Worm (Caenorhabditis elegans): ENCODE measurements around the gene tps-1.

The tps-1 gene

DNA sequence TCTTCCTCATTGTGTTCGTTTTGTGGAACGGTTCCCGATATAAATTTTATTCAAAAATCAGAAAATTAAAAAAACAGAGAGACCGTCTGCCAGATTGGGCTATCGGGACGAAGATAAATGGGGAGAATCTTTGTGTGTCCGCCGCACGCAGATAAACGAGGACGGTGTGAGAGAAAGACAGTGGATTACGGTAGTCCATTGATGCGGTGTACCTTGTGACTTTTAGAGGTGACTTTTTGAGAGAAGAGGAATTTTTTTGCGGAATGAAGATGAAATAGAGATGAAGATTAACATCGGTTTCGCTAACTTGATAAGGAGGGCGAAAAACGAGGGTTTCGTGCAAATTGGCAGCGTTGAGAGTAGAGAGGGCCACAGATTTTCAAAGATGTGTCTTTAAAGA is 46.6 kb downstream of the tps-1 start:
- TF ChIP-seq C16A3.4 (tag; optimal IDR thresholded peaks at IDR 0.05) (no peak), mdl-1 (tag; optimal IDR thresholded peaks at IDR 0.05) (peak in 1 of 2 experiments; percentile 65), nhr-84 (tag; optimal IDR thresholded peaks at IDR 0.05) (no peak), lin-13 (GFP tag; optimal IDR thresholded peaks at IDR 0.05) (peak; percentile 40), blmp-1 (tag; optimal IDR thresholded peaks at IDR 0.05) (peak; percentile 91), unc-130 (tag; optimal IDR thresholded peaks at IDR 0.05) (peak; percentile 25), snu-23 (GFP tag; optimal IDR thresholded peaks at IDR 0.05) (peak; percentile 72), ets-5 (GFP tag; IDR thresholded peaks at IDR 0.05) (no peak), nhr-71 (tag; optimal IDR thresholded peaks at IDR 0.05) (peak; percentile 77), nhr-19 (GFP tag; conservative IDR thresholded peaks at IDR 0.05) (peak; percentile 48), lin-14 (GFP tag; optimal IDR thresholded peaks at IDR 0.05) (peak; percentile 81), ceh-63 (GFP tag; optimal IDR thresholded peaks at IDR 0.05) (no peak), grh-1 (GFP tag; IDR thresholded peaks at IDR 0.05) (peak; percentile 46; the same call in 1 of the 2 replicates), nhr-47 (tag; optimal IDR thresholded peaks at IDR 0.05) (peak; percentile 45), lin-35 (GFP tag; optimal IDR thresholded peaks at IDR 0.05) (peak in 1 of 2 experiments; percentile 41), nhr-90 (tag; optimal IDR thresholded peaks at IDR 0.05; ENCODE audit: poor library complexity) (peak; percentile 68), egl-27 (tag; optimal IDR thresholded peaks at IDR 0.05) (no peak), pqm-1 (tag; optimal IDR thresholded peaks at IDR 0.05) (no peak), elt-3 (tag; optimal IDR thresholded peaks at IDR 0.05) (peak in 3 of 6 experiments; percentile 26 to 93 (median 59)), nhr-12 (tag; optimal IDR thresholded peaks at IDR 0.05) (no peak), irx-1 (tag; optimal IDR thresholded peaks at IDR 0.05) (peak; percentile 67), efl-3 (GFP tag; optimal IDR thresholded peaks at IDR 0.05) (peak; percentile 10), lsy-2 (tag; optimal IDR thresholded peaks at IDR 0.05) (peak; percentile 70 to 93), nhr-20 (tag; optimal IDR thresholded peaks at IDR 0.05) (peak; percentile 87), nhr-85 (tag) (peak; percentile 96), lir-3 (tag; optimal IDR thresholded peaks at IDR 0.05; ENCODE audit: poor library complexity) (no peak), sptf-1 (tag; optimal IDR thresholded peaks at IDR 0.05) (no peak), tbx-2 (tag; optimal IDR thresholded peaks at IDR 0.05) (peak; percentile 48), mep-1 (tag; optimal IDR thresholded peaks at IDR 0.05) (peak; percentile 47)

- TF ChIP-seq isw-1 (GFP tag; IDR thresholded peaks at IDR 0.05), result no peak
- TF ChIP-seq lir-3 (tag; optimal IDR thresholded peaks at IDR 0.05; ENCODE audit: poor library complexity), result no peak
- TF ChIP-seq sup-37 (GFP tag; optimal IDR thresholded peaks at IDR 0.05), result no peak
- no peak for TF ChIP-seq nhr-237 (tag; optimal IDR thresholded peaks at IDR 0.05)
- TF ChIP-seq C34B4.2 (tag; optimal IDR thresholded peaks at IDR 0.05), result no peak
- TF ChIP-seq hpl-2 (GFP tag; optimal IDR thresholded peaks at IDR 0.05), result no peak
- no peak for TF ChIP-seq tlp-1 (tag; optimal IDR thresholded peaks at IDR 0.05)
- TF ChIP-seq lsy-2 (tag; optimal IDR thresholded peaks at IDR 0.05), result peak in 1 of 2 experiments; percentile 44
- no peak for TF ChIP-seq ceh-8 (GFP tag; optimal IDR thresholded peaks at IDR 0.05)
- no peak for TF ChIP-seq pax-3 (tag; optimal IDR thresholded peaks at IDR 0.05)
- no peak for TF ChIP-seq zip-4 (GFP tag; optimal IDR thresholded peaks at IDR 0.05)
- peak; percentile 14 for TF ChIP-seq nhr-90 (tag; optimal IDR thresholded peaks at IDR 0.05; ENCODE audit: poor library complexity)
- TF ChIP-seq vab-15 (tag; optimal IDR thresholded peaks at IDR 0.05), result no peak
- TF ChIP-seq C04F5.9 (tag; optimal IDR thresholded peaks at IDR 0.05), result no peak
- peak; percentile 22 for TF ChIP-seq lin-14 (GFP tag; optimal IDR thresholded peaks at IDR 0.05)
- peak in 1 of 2 experiments; percentile 22 for TF ChIP-seq lin-35 (GFP tag; optimal IDR thresholded peaks at IDR 0.05)
- no peak for TF ChIP-seq ama-1 (optimal IDR thresholded peaks at IDR 0.05)
- TF ChIP-seq egl-13 (tag; optimal IDR thresholded peaks at IDR 0.05), result no peak
- no peak for TF ChIP-seq pqm-1 (tag; optimal IDR thresholded peaks at IDR 0.05)
- TF ChIP-seq dpl-1 (GFP tag; optimal IDR thresholded peaks at IDR 0.05), result no peak
- TF ChIP-seq egl-27 (tag; optimal IDR thresholded peaks at IDR 0.05), result no peak
- no peak for TF ChIP-seq elt-2 (tag; optimal IDR thresholded peaks at IDR 0.05)
- TF ChIP-seq efl-1 (optimal IDR thresholded peaks at IDR 0.05), result no peak
- no peak for TF ChIP-seq efl-1 (GFP tag; optimal IDR thresholded peaks at IDR 0.05 in 1 of 2)
- no peak for TF ChIP-seq dsc-1 (tag; optimal IDR thresholded peaks at IDR 0.05)
- no peak for TF ChIP-seq fkh-10 (GFP tag; optimal IDR thresholded peaks at IDR 0.05)
- TF ChIP-seq fkh-4 (tag; optimal IDR thresholded peaks at IDR 0.05; ENCODE audit: borderline replicate concordance), result no peak
- peak; percentile 94 for TF ChIP-seq nhr-85 (tag)
- no peak for TF ChIP-seq tbx-2 (tag; optimal IDR thresholded peaks at IDR 0.05)
- no peak for TF ChIP-seq nhr-47 (tag; optimal IDR thresholded peaks at IDR 0.05)
- TF ChIP-seq skn-1 (tag; optimal IDR thresholded peaks at IDR 0.05), result no peak
- no peak for TF ChIP-seq ceh-82 (tag; optimal IDR thresholded peaks at IDR 0.05)
- no peak for TF ChIP-seq efl-3 (GFP tag; optimal IDR thresholded peaks at IDR 0.05)
These were observed 47.6 kb downstream of the tps-1 start for ce11 chrX:17426712-17427111.

All from whole organism, L1 larva.